Fruit fly (Drosophila melanogaster): Measurements from ENCODE around the gene CG14160.

DNA sequence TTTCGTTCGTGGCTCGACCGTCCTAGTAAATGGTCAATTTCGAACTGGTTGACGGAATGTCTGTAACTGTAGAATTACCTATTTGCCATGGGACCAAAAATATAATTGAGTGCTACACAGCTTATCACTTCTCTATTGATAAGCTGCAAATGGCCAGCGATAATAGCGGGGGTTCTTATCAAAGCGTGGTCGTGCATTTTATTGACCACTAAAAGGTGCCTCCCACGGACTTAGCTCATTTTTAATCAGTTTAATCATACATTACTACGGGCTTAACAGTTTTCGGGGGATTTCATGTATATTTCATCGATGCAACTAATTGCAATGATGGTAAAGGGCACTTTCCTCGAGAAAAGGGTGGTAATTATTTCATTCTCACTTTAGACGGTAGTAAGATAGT, 5.5 kb upstream of the CG14160 start, which contains the start of gene CG32054:
- TF ChIP-seq CG6808 (GFP tag; optimal IDR thresholded peaks at IDR 0.05): no peak
- no peak for TF ChIP-seq Sox14 (GFP tag; optimal IDR thresholded peaks at IDR 0.05)
- no peak for TF ChIP-seq Lpt (GFP tag; optimal IDR thresholded peaks at IDR 0.05)
- no peak for TF ChIP-seq OdsH (GFP tag; optimal IDR thresholded peaks at IDR 0.05)

All from whole organism, prepupa.